Fruit fly (Drosophila melanogaster): ENCODE measurements around the gene Uqcc1.

Gene Uqcc1

dm6 chr3L:6914776-6915175 is 43.1 kb downstream of the Uqcc1 start, which contains the start of gene Prat2:
Gene Prat2 (minus strand): TSS chr3L:6914876.
- TF ChIP-seq CG2889 (GFP tag; IDR thresholded peaks at IDR 0.05) (no peak), CG6254 (GFP tag; optimal IDR thresholded peaks at IDR 0.05) (no peak)

- TF ChIP-seq sug (tag; optimal IDR thresholded peaks at IDR 0.05) (peak; percentile 71), Blimp-1 (GFP tag; optimal IDR thresholded peaks at IDR 0.05) (no peak), Ets65A (GFP tag) (peak; percentile 60)
These were observed 44.1 kb downstream of the Uqcc1 start for dm6 chr3L:6913823-6914222.

dm6 chr3L:6911219-6911618 is 46.7 kb downstream of the Uqcc1 start:
- TF ChIP-seq YL-1 (GFP tag; optimal IDR thresholded peaks at IDR 0.05): no peak
- TF ChIP-seq kah (GFP tag; optimal IDR thresholded peaks at IDR 0.05): no peak
- no peak for TF ChIP-seq bab2 (GFP tag; optimal IDR thresholded peaks at IDR 0.05)
- TF ChIP-seq Ptx1 (GFP tag; IDR thresholded peaks at IDR 0.05): no peak
- no peak for TF ChIP-seq Sox102F (GFP tag; optimal IDR thresholded peaks at IDR 0.05)
- no peak; the same call in 1 of the 2 replicates for TF ChIP-seq dimm (GFP tag; IDR thresholded peaks at IDR 0.05)
- TF ChIP-seq Ets65A (GFP tag): peak; percentile 77
- TF ChIP-seq crc (GFP tag; optimal IDR thresholded peaks at IDR 0.05): no peak
- TF ChIP-seq CG12071 (GFP tag; optimal IDR thresholded peaks at IDR 0.05): no peak
- no peak for TF ChIP-seq CG6765 (GFP tag; optimal IDR thresholded peaks at IDR 0.05)
- TF ChIP-seq lov (optimal IDR thresholded peaks at IDR 0.05): no peak
- TF ChIP-seq lov (GFP tag; IDR thresholded peaks at IDR 0.05): peak; percentile 45; the same call in 1 of the 3 replicates
- no peak for TF ChIP-seq pita (GFP tag; optimal IDR thresholded peaks at IDR 0.05)
- no peak for TF ChIP-seq CG12219 (GFP tag; optimal IDR thresholded peaks at IDR 0.05)
- TF ChIP-seq chinmo (GFP tag; IDR thresholded peaks at IDR 0.05; ENCODE audit: partially characterized antibody): 0 out of 4 replicates have a peak, but pooled peaks have one; percentile 60
- TF ChIP-seq CG4617 (GFP tag; optimal IDR thresholded peaks at IDR 0.05; ENCODE audit: borderline replicate concordance): no peak
- no peak for TF ChIP-seq wor (GFP tag; IDR thresholded peaks at IDR 0.05)
- TF ChIP-seq kay (GFP tag; optimal IDR thresholded peaks at IDR 0.05): no peak
- no peak for TF ChIP-seq CG16779 (GFP tag; IDR thresholded peaks at IDR 0.05)
- no peak for TF ChIP-seq Gug (GFP tag; IDR thresholded peaks at IDR 0.05)
- no peak for TF ChIP-seq CG2202 (tag; optimal IDR thresholded peaks at IDR 0.05)
- TF ChIP-seq CG9876 (GFP tag; optimal IDR thresholded peaks at IDR 0.05): no peak
- TF ChIP-seq CG6683 (GFP tag; optimal IDR thresholded peaks at IDR 0.05): no peak
- TF ChIP-seq otp (GFP tag; IDR thresholded peaks at IDR 0.05): no peak
- no peak for TF ChIP-seq gcm2 (GFP tag; optimal IDR thresholded peaks at IDR 0.05)
